Worm (Caenorhabditis elegans): ENCODE results near the gene C13C4.8.

Gene C13C4.8

DNA sequence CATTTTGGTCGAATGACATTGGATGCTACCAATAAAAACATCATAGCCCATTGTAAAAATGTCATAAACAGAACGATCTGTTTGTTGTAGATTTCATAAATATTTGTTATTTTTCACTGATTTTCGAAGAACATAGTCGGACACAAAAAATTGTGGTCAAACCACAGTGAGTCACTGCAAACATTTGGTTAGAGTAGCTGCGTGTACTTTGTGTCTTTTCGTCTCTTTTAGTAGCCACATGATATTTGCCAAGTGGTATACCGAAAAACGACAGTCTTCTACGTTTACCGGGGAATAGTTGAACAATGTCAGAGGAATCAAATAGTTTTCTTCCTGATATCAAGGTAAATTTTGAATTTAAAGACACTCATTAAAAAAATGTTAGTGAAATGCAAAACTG is 26.0 kb upstream of the C13C4.8 start, which contains the start of gene nhr-206:
Gene nhr-206, plus strand, starts transcription at position 248 of the 400 bp plus-strand sequence.
- no peak for TF ChIP-seq hlh-1 (tag; optimal IDR thresholded peaks at IDR 0.05)
- TF ChIP-seq ztf-11 (tag; optimal IDR thresholded peaks at IDR 0.05), result no peak
- TF ChIP-seq bed-3 (GFP tag; optimal IDR thresholded peaks at IDR 0.05), result no peak
- no peak for TF ChIP-seq zip-8 (tag; optimal IDR thresholded peaks at IDR 0.05)
- no peak for TF ChIP-seq flh-1 (GFP tag; optimal IDR thresholded peaks at IDR 0.05)
- TF ChIP-seq nhr-76 (tag; optimal IDR thresholded peaks at IDR 0.05), result no peak
- TF ChIP-seq unc-120 (tag; optimal IDR thresholded peaks at IDR 0.05; ENCODE audit: poor library complexity, severe bottlenecking), result no peak
- TF ChIP-seq lsy-2 (tag; optimal IDR thresholded peaks at IDR 0.05), result no peak
- no peak for TF ChIP-seq elt-1 (tag; optimal IDR thresholded peaks at IDR 0.05; ENCODE audit: borderline replicate concordance, insufficient read depth)
- TF ChIP-seq nhr-237 (tag; optimal IDR thresholded peaks at IDR 0.05), result no peak
- no peak for TF ChIP-seq unc-62 (GFP tag; optimal IDR thresholded peaks at IDR 0.05)
- TF ChIP-seq ham-2 (GFP tag; optimal IDR thresholded peaks at IDR 0.05), result no peak
- TF ChIP-seq ceh-39 (tag; optimal IDR thresholded peaks at IDR 0.05), result no peak
- TF ChIP-seq mep-1 (tag; optimal IDR thresholded peaks at IDR 0.05), result no peak
- no peak for TF ChIP-seq nhr-12 (tag; optimal IDR thresholded peaks at IDR 0.05)
- TF ChIP-seq nhr-28 (tag; optimal IDR thresholded peaks at IDR 0.05), result no peak
- TF ChIP-seq M03D4.4 (tag; optimal IDR thresholded peaks at IDR 0.05), result no peak
- TF ChIP-seq mls-2 (tag; optimal IDR thresholded peaks at IDR 0.05), result no peak
- no peak for TF ChIP-seq sptf-1 (tag; optimal IDR thresholded peaks at IDR 0.05)

- TF ChIP-seq elt-1 (tag; optimal IDR thresholded peaks at IDR 0.05; ENCODE audit: borderline replicate concordance, insufficient read depth), result peak; percentile 42
- no peak for TF ChIP-seq M03D4.4 (tag; optimal IDR thresholded peaks at IDR 0.05)
Observed at ce11 chrV:12094030-12094429, 23.8 kb upstream of the C13C4.8 start, which contains the start of gene nhr-208. TSS of gene nhr-208 (plus strand) at chrV:12094317.

ce11 chrV:12095865-12096264 is 21.9 kb upstream of the C13C4.8 start, which contains the start of gene nhr-207:
TSS of gene nhr-207 (plus strand) at chrV:12096146.
- no peak for TF ChIP-seq cnd-1 (tag; optimal IDR thresholded peaks at IDR 0.05)
- peak; percentile 28 for TF ChIP-seq ces-1 (GFP tag; optimal IDR thresholded peaks at IDR 0.05)
- TF ChIP-seq ceh-83 (GFP tag; optimal IDR thresholded peaks at IDR 0.05), result no peak
- no peak for TF ChIP-seq M03D4.4 (tag; optimal IDR thresholded peaks at IDR 0.05)
- no peak for TF ChIP-seq ham-2 (GFP tag; optimal IDR thresholded peaks at IDR 0.05)

DNA sequence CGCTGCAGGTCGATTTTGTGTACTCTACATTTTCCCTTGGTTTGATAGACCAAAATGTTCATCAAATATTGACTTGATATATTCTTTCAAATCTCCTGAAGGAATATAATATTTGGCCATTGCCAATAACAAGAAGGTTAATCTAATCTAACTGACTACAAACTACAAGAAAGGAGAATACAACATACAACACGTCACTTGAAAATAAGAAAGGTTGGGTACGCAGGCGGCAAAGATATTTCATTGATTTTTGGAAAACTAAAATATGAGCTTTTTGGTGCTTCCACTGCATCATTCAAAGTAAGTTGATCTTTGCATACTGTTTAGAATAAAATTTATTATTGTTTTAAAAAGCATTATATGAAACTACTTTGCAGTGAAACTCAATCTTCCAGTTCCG is 19.7 kb upstream of the C13C4.8 start, which contains the start of gene nhr-209:
Gene nhr-209, plus strand, starts transcription at position 27 of the 400 bp plus-strand sequence.
- TF ChIP-seq tbx-8 (GFP tag; optimal IDR thresholded peaks at IDR 0.05) (no peak), flh-1 (GFP tag; optimal IDR thresholded peaks at IDR 0.05) (no peak)

DNA sequence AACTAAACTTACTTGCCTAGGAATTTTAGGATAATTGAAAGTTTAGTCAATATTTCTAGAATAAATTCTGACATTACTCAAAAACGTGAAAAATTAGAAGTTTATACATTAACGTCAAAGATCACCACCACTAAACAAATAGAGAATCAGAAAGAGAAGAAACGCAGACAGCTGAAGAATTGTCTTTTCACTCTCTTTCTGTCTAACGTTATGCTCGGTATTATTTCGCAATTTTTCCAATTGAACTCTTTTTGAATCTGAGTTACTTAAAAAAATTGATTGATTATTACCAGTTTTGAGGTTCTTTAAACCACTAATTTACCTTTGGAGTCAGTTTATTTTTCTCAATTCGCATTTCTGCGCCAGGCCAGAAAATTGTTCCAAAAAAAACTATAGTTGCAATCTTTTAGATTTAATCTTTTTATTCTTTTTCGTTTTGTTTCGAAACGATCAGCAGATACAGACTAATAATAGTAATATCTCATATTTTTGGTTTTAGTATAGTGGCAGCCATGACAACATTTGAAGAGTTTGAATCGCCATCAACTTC is 16.9 kb upstream of the C13C4.8 start, which contains the start of gene nhr-154:
Gene nhr-154, plus strand, starts transcription at position 500 of the 550 bp plus-strand sequence.
- peak; percentile 27 for TF ChIP-seq nhr-237 (tag; optimal IDR thresholded peaks at IDR 0.05)
- no peak for TF ChIP-seq lsy-2 (tag; optimal IDR thresholded peaks at IDR 0.05)

- TF ChIP-seq zip-8 (tag; optimal IDR thresholded peaks at IDR 0.05), result no peak
- no peak for TF ChIP-seq unc-62 (GFP tag; optimal IDR thresholded peaks at IDR 0.05)
- no peak for TF ChIP-seq mep-1 (tag; optimal IDR thresholded peaks at IDR 0.05)
- no peak for TF ChIP-seq unc-120 (tag; optimal IDR thresholded peaks at IDR 0.05; ENCODE audit: poor library complexity, severe bottlenecking)
- TF ChIP-seq nhr-76 (tag; optimal IDR thresholded peaks at IDR 0.05), result no peak
- no peak for TF ChIP-seq M03D4.4 (tag; optimal IDR thresholded peaks at IDR 0.05)
Observed at ce11 chrV:12103920-12104319, 13.9 kb upstream of the C13C4.8 start, which contains the start of gene nhr-153. TSS of gene nhr-153 (plus strand) at chrV:12104220.

ce11 chrV:12106841-12107240 is 11.0 kb upstream of the C13C4.8 start, which contains the start of gene nhr-136:
TSS of gene nhr-136 (plus strand) at chrV:12107141.
- TF ChIP-seq ham-2 (GFP tag; optimal IDR thresholded peaks at IDR 0.05) (peak; percentile 9), lin-13 (tag; optimal IDR thresholded peaks at IDR 0.05) (no peak), unc-39 (tag; optimal IDR thresholded peaks at IDR 0.05) (no peak)
